Worm (Caenorhabditis elegans) whole organism, L3 larva: ENCODE data around the gene glo-4.

Experiments
- ZK546.5 ChIP-seq: sonication (generic microtip); optimal IDR thresholded peaks from 2 replicates; lab custom pipeline; 2017; ENCODE audit warnings: missing biosample characterization, missing genetic modification characterization
- ceh-16 ChIP-seq: sonication (generic microtip); optimal IDR thresholded peaks from 2 replicates; lab custom pipeline; 2017; ENCODE audit warnings: missing biosample characterization, missing genetic modification characterization
- ceh-28 ChIP-seq: fragments of 150-350 bp; optimal IDR thresholded peaks from 2 replicates; lab custom pipeline; 2014; ENCODE audit warnings: missing biosample characterization, missing genetic modification reagents, missing genetic modification characterization
- ceh-9 ChIP-seq: sonication (generic microtip); optimal IDR thresholded peaks from 2 replicates; lab custom pipeline; 2018; ENCODE audit warnings: missing biosample characterization, missing genetic modification characterization
- egl-27 ChIP-seq: sonication (generic microtip); optimal IDR thresholded peaks from 4 replicates; lab custom pipeline; 2017; ENCODE audit warnings: missing biosample characterization, missing genetic modification reagents, missing genetic modification characterization
- egl-5 ChIP-seq: fragments of 150-350 bp; optimal IDR thresholded peaks from 2 replicates; lab custom pipeline; 2017; ENCODE audit warnings: missing biosample characterization, missing genetic modification reagents, missing genetic modification characterization, inconsistent platforms
- elt-1 ChIP-seq: fragments of 150-350 bp; optimal IDR thresholded peaks from 2 replicates; lab custom pipeline; 2014; ENCODE audit warnings: missing biosample characterization, missing genetic modification characterization
- elt-2 ChIP-seq: sonication (generic microtip); optimal IDR thresholded peaks from 2 replicates; lab custom pipeline; 2016; ENCODE audit warnings: missing genetic modification reagents, mild to moderate bottlenecking, missing genetic modification characterization, missing compliant biosample characterization
- elt-3 ChIP-seq, 3 experiments: fragments of 150-350 bp in 1 of 3; sonication (generic microtip) in 2 of 3; optimal IDR thresholded peaks; 2 replicates in 2 of 3; 4 replicates in 1 of 3; lab custom pipeline; 2014 to 2017; ENCODE audit warnings: missing biosample characterization in 3 of 3, missing genetic modification characterization in 3 of 3
- eor-1 ChIP-seq, 2 experiments: fragments of 150-350 bp; optimal IDR thresholded peaks; 2 replicates each; lab custom pipeline; 2014 to 2018; ENCODE audit warnings: missing biosample characterization in 2 of 2, missing genetic modification characterization in 2 of 2
- fos-1 ChIP-seq: fragments of 150-350 bp; optimal IDR thresholded peaks from 2 replicates; lab custom pipeline; 2014; ENCODE audit warnings: missing biosample characterization, missing genetic modification characterization
- hmg-11 ChIP-seq: sonication (generic microtip); optimal IDR thresholded peaks from 2 replicates; lab custom pipeline; 2016; ENCODE audit warnings: missing genetic modification characterization, missing compliant biosample characterization
- jun-1 ChIP-seq: fragments of 150-350 bp; optimal IDR thresholded peaks from 2 replicates; lab custom pipeline; 2014; ENCODE audit warnings: missing biosample characterization, missing genetic modification reagents, missing genetic modification characterization
- lin-15B ChIP-seq: fragments of 150-350 bp; optimal IDR thresholded peaks from 2 replicates; lab custom pipeline; 2014; ENCODE audit warnings: missing biosample characterization, missing genetic modification characterization
- lin-39 ChIP-seq: fragments of 150-350 bp; optimal IDR thresholded peaks from 2 replicates; lab custom pipeline; 2018; ENCODE audit warnings: missing biosample characterization, missing genetic modification reagents, missing genetic modification characterization
- lsy-12 ChIP-seq: sonication (generic microtip); optimal IDR thresholded peaks from 2 replicates; lab custom pipeline; 2016; ENCODE audit warnings: mild to moderate bottlenecking, missing genetic modification characterization, missing compliant biosample characterization
- nfya-1 ChIP-seq: sonication (generic microtip); optimal IDR thresholded peaks from 2 replicates; lab custom pipeline; 2017; ENCODE audit warnings: missing genetic modification characterization, mild to moderate bottlenecking, missing compliant biosample characterization, antibody characterized with exemption, moderate library complexity; ENCODE audit not compliant: insufficient read depth
- nhr-11 ChIP-seq: fragments of 150-350 bp; optimal IDR thresholded peaks from 2 replicates; lab custom pipeline; 2014; ENCODE audit warnings: missing biosample characterization, missing genetic modification characterization
- nhr-12 ChIP-seq: fragments of 150-350 bp; optimal IDR thresholded peaks from 2 replicates; lab custom pipeline; 2014; ENCODE audit warnings: missing biosample characterization, missing genetic modification characterization
- nhr-23 ChIP-seq: fragments of 150-350 bp; optimal IDR thresholded peaks from 2 replicates; lab custom pipeline; 2014; ENCODE audit warnings: missing biosample characterization, missing genetic modification reagents, missing genetic modification characterization
- nhr-25 ChIP-seq: sonication (generic microtip); optimal IDR thresholded peaks from 2 replicates; lab custom pipeline; 2017; ENCODE audit warnings: missing biosample characterization, missing genetic modification characterization
- nhr-67 ChIP-seq: fragments of 150-350 bp; optimal IDR thresholded peaks from 2 replicates; lab custom pipeline; 2014; ENCODE audit warnings: missing biosample characterization, missing genetic modification characterization
- pha-4 ChIP-seq: fragments of 150-350 bp; optimal IDR thresholded peaks from 2 replicates; lab custom pipeline; 2014; ENCODE audit warnings: missing biosample characterization, missing genetic modification reagents, missing genetic modification characterization
- pqm-1 ChIP-seq: fragments of 150-350 bp; optimal IDR thresholded peaks from 2 replicates; lab custom pipeline; 2017; ENCODE audit warnings: missing biosample characterization, missing genetic modification characterization, inconsistent platforms
- skn-1 ChIP-seq: fragments of 150-350 bp; optimal IDR thresholded peaks from 2 replicates; lab custom pipeline; 2014; ENCODE audit warnings: missing biosample characterization, missing genetic modification characterization
- snpc-4 ChIP-seq: fragments of 150-350 bp; optimal IDR thresholded peaks from 2 replicates; lab custom pipeline; 2014; ENCODE audit warnings: missing biosample characterization, missing genetic modification characterization
- tbx-2 ChIP-seq: sonication (generic microtip); optimal IDR thresholded peaks from 2 replicates; lab custom pipeline; 2016; ENCODE audit warnings: mild to moderate bottlenecking, missing genetic modification characterization, missing compliant biosample characterization
- unc-39 ChIP-seq: sonication (generic microtip); optimal IDR thresholded peaks from 4 replicates; lab custom pipeline; 2017; ENCODE audit warnings: missing biosample characterization, missing genetic modification characterization
- unc-62 ChIP-seq: fragments of 150-350 bp; sonication (generic microtip); optimal IDR thresholded peaks from 4 replicates; lab custom pipeline; 2014; ENCODE audit warnings: missing biosample characterization, missing genetic modification reagents, missing genetic modification characterization
- zag-1 ChIP-seq: fragments of 150-350 bp; optimal IDR thresholded peaks from 2 replicates; lab custom pipeline; 2014; ENCODE audit warnings: missing biosample characterization, missing genetic modification characterization
- ztf-4 ChIP-seq: fragments of 150-350 bp; optimal IDR thresholded peaks from 2 replicates; lab custom pipeline; 2014; ENCODE audit warnings: missing biosample characterization, missing genetic modification characterization

glo-4 gene

ce11 chrV:9222819-9223218, 20.2 kb downstream of the glo-4 start:
- TF ChIP-seq tbx-2 (tag; lab: Kevin White, UChicago) (no peak), nhr-11 (tag; lab: Kevin White, UChicago) (no peak), eor-1 (tag; optimal IDR thresholded peaks at IDR 0.05; lab: Kevin White, UChicago) (no peak), lin-15B (tag; lab: Kevin White, UChicago) (no peak), nhr-12 (tag; lab: Kevin White, UChicago) (no peak), elt-2 (tag; lab: Kevin White, UChicago) (no peak), ceh-28 (tag; lab: Kevin White, UChicago) (no peak)

ce11 chrV:9221566-9221965, 21.5 kb downstream of the glo-4 start, which contains the start of gene grd-6:
grd-6 (plus strand) TSS chrV:9221866.
- TF ChIP-seq nhr-25 (tag; lab: Kevin White, UChicago) (peak; percentile 25), lin-15B (tag; lab: Kevin White, UChicago) (no peak)

ce11 chrV:9220444-9220843, 22.6 kb downstream of the glo-4 start:
- TF ChIP-seq zag-1 (tag; lab: Kevin White, UChicago) (no peak), nhr-25 (tag; lab: Kevin White, UChicago) (peak; percentile 55), elt-2 (tag; lab: Kevin White, UChicago) (peak; percentile 44), egl-5 (tag; lab: Kevin White, UChicago) (peak; percentile 28), ceh-9 (no peak), pqm-1 (tag; lab: Kevin White, UChicago) (peak; percentile 21), nhr-67 (no peak), hmg-11 (peak; percentile 28), pha-4 (tag; lab: Kevin White, UChicago) (peak; percentile 77), lin-15B (tag; lab: Kevin White, UChicago) (peak; percentile 75), lin-39 (tag; lab: Kevin White, UChicago) (no peak), nhr-23 (tag; lab: Kevin White, UChicago) (peak; percentile 51), skn-1 (peak; percentile 46), nfya-1 (peak; percentile 79)

DNA sequence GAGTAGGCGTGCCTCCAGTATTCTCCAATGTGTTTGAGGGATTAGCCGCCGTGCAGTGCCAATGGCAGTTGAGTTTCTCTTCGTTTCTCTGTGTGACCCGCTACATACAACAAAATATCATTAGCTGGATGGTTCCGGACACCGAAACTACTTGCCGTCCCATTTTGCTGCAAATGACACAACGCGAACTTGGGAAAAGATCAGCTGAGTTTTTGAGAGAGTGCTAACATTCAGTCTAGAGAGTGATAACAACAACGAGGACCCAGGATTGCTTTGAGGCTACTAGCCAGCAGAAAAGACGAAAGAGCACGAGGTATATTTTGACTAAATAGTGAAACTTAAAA, 23.7 kb downstream of the glo-4 start:
- no peak for TF ChIP-seq elt-1 (tag; lab: Kevin White, UChicago)
- TF ChIP-seq lsy-12 (tag; lab: Kevin White, UChicago), result no peak
- no peak for TF ChIP-seq ztf-4 (tag; lab: Kevin White, UChicago)
- no peak for TF ChIP-seq fos-1 (tag; lab: Kevin White, UChicago)
- no peak for TF ChIP-seq ceh-16 (tag; lab: Kevin White, UChicago)
- TF ChIP-seq egl-27 (tag; lab: Kevin White, UChicago), result no peak
- TF ChIP-seq hmg-11, result no peak
- TF ChIP-seq unc-62 (GFP tag; lab: Kevin White, UChicago), result no peak
- TF ChIP-seq nhr-25 (tag; lab: Kevin White, UChicago), result no peak
- no peak for TF ChIP-seq unc-39
- no peak for TF ChIP-seq ZK546.5 (tag; lab: Kevin White, UChicago)
- TF ChIP-seq elt-3 (tag; optimal IDR thresholded peaks at IDR 0.05; lab: Kevin White, UChicago), result no peak

DNA sequence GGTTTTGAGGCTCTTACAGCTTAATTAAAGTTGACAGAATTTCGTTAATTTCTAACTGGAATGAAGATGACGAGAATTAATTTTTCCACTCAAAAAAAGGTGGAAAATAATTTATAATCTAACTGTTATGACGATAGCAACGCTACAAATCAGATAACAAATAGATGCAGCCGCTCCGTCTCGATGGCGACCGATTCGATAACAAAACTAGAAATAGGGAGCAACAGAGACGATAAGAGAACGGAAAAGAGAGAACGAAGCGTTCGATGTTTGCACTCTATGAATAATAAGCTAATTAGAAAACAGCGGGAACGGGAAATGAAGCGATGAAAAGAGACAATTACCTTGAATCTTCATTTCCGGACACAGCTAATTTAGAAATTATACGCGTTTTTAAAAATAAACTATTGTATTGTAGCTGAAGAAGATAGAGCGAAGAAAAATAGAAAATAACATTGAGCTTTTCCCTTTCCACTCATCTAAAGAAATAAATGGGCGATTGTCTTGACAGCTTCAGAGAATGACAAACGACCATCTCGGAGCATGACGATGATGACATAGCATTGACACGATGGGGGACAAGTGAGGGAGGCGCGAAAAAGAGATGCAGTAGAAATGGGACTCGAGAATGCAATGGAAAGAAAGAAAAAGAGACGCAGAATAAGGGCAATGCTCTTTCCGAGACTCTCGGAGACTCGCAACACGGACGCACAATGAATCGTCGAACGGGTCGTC, 24.2 kb downstream of the glo-4 start:
- TF ChIP-seq unc-62 (GFP tag; lab: Kevin White, UChicago) (peak; percentile 92), lin-15B (tag; lab: Kevin White, UChicago) (peak; percentile 5), tbx-2 (tag; lab: Kevin White, UChicago) (no peak), elt-2 (tag; lab: Kevin White, UChicago) (peak; percentile 77), elt-3 (tag; optimal IDR thresholded peaks at IDR 0.05; lab: Kevin White, UChicago) (no peak), skn-1 (peak; percentile 67), nfya-1 (peak; percentile 47), lin-39 (tag; lab: Kevin White, UChicago) (peak; percentile 71), jun-1 (tag; lab: Kevin White, UChicago) (no peak), nhr-12 (tag; lab: Kevin White, UChicago) (no peak), snpc-4 (tag; lab: Kevin White, UChicago) (peak; percentile 13), pqm-1 (tag; lab: Kevin White, UChicago) (peak; percentile 45), egl-27 (tag; lab: Kevin White, UChicago) (no peak)
